Fruit fly (Drosophila melanogaster) whole organism, adult: Measurements from ENCODE around the gene Ras85D.

Experiments
- CG12768 ChIP-seq: fragments of 200-800 bp; sonication (Bioruptor generic); optimal IDR thresholded peaks from 2 replicates; lab custom pipeline; 2017; ENCODE audit warnings: missing biosample characterization, missing genetic modification characterization, mild to moderate bottlenecking, moderate library complexity, missing genetic modification reagents
- CG1620 ChIP-seq: fragments of 200-800 bp; sonication (Bioruptor generic); optimal IDR thresholded peaks from 2 replicates; lab custom pipeline; 2016; ENCODE audit warnings: missing biosample characterization, missing genetic modification characterization
- CG33017 ChIP-seq: fragments of 200-800 bp; sonication (Bioruptor generic); optimal IDR thresholded peaks from 2 replicates; lab custom pipeline; 2018; ENCODE audit warnings: missing biosample characterization, mild to moderate bottlenecking, missing genetic modification characterization, moderate library complexity
- CG7101 ChIP-seq: fragments of 200-800 bp; sonication (Bioruptor generic); optimal IDR thresholded peaks from 2 replicates; lab custom pipeline; 2018; ENCODE audit warnings: missing biosample characterization, mild to moderate bottlenecking, missing genetic modification characterization, moderate library complexity
- Crg-1 ChIP-seq: fragments of 200-800 bp; sonication (Bioruptor generic); optimal IDR thresholded peaks from 2 replicates; lab custom pipeline; 2016; ENCODE audit warnings: missing biosample characterization, missing genetic modification characterization
- cic ChIP-seq: fragments of 200-800 bp; sonication (Bioruptor generic); optimal IDR thresholded peaks from 2 replicates; lab custom pipeline; 2017; ENCODE audit warnings: missing biosample characterization, mild to moderate bottlenecking, missing genetic modification characterization, moderate library complexity
- kay ChIP-seq: fragments of 200-800 bp; sonication (Bioruptor generic); peaks from one replicate; lab custom pipeline; 2016; ENCODE audit warnings: missing biosample characterization, missing genetic modification characterization, borderline replicate concordance
- ovo ChIP-seq: fragments of 200-800 bp; sonication (Bioruptor generic); optimal IDR thresholded peaks from 2 replicates; lab custom pipeline; 2016; ENCODE audit warnings: missing biosample characterization, missing genetic modification characterization
- pad ChIP-seq: fragments of 200-800 bp; sonication (Bioruptor generic); optimal IDR thresholded peaks from 3 replicates; lab custom pipeline; 2017; ENCODE audit warnings: missing biosample characterization, missing genetic modification characterization, mild to moderate bottlenecking, moderate library complexity, missing genetic modification reagents
- tj ChIP-seq: fragments of 200-800 bp; sonication (Bioruptor generic); optimal IDR thresholded peaks from 3 replicates; lab custom pipeline; 2017; ENCODE audit warnings: missing biosample characterization, mild to moderate bottlenecking, missing genetic modification characterization, moderate library complexity
- toe ChIP-seq: fragments of 200-800 bp; sonication (Bioruptor generic); optimal IDR thresholded peaks from 2 replicates; lab custom pipeline; 2016; ENCODE audit warnings: missing biosample characterization, missing genetic modification characterization

DNA sequence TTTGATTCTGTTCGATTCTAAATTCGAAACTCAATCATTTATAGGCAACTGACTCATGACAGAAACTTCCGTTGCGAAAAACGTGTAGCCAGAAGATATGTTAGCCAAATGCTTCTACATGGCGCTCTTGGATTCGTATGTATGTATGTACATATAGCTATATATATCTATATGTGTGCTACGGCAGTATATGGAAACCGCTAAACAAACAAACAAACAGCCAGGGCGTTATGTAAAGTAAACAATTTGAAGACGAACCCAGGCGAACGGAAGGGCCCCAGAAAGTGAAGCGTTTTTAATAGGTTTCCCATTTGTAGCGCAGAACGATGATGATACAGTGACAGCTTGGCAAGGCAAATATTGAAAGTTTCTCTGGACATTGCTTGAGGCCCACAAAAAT, 17.0 kb upstream of the Ras85D start:
- TF ChIP-seq CG33017 (tag; lab: Kevin White, UChicago) (no peak), cic (no peak), CG12768 (GFP tag; lab: Kevin White, UChicago) (no peak), CG1620 (GFP tag; lab: Kevin White, UChicago) (no peak), pad (no peak), Crg-1 (GFP tag; lab: Kevin White, UChicago) (no peak), ovo (GFP tag; lab: Kevin White, UChicago) (peak; percentile 68), tj (GFP tag; lab: Kevin White, UChicago) (no peak), toe (GFP tag; lab: Kevin White, UChicago) (no peak), CG7101 (no peak), kay (GFP tag; lab: Kevin White, UChicago) (peak; percentile 19)
